Worm (Caenorhabditis elegans) whole organism, young adult: ENCODE results near the gene B0280.11.
A peak's percentile ranks its signal among the peaks of the same experiment; 100 is the strongest.

Experiments
- B0019.2 ChIP-seq: fragments of 200-800 bp; sonication (Bioruptor generic); conservative IDR thresholded peaks from 2 replicates; pipeline ENCODE4 v1.3.6; 2022; ENCODE audit warnings: missing genetic modification reagents, missing genetic modification characterization, missing compliant biosample characterization
- B0336.3 ChIP-seq: fragments of 200-800 bp; sonication (Bioruptor generic); IDR thresholded peaks from 2 replicates; pipeline ENCODE4 v1.3.6; 2022; ENCODE audit warnings: missing genetic modification characterization, missing compliant biosample characterization
- D2030.7 ChIP-seq: fragments of 200-800 bp; sonication (Bioruptor generic); IDR thresholded peaks from 2 replicates; pipeline ENCODE4 v1.3.6; 2022; ENCODE audit warnings: missing genetic modification reagents, missing genetic modification characterization, missing compliant biosample characterization
- F22D6.2 ChIP-seq: sonication (generic microtip); optimal IDR thresholded peaks from 2 replicates; lab custom pipeline; 2016; ENCODE audit warnings: mild to moderate bottlenecking, missing genetic modification characterization, missing compliant biosample characterization
- F33H1.4 ChIP-seq: fragments of 200-800 bp; sonication (Bioruptor generic); IDR thresholded peaks from 2 replicates; pipeline ENCODE4 v1.3.6; 2022; ENCODE audit warnings: missing genetic modification reagents, missing genetic modification characterization, missing compliant biosample characterization
- F39B2.1 ChIP-seq: fragments of 200-800 bp; sonication (Bioruptor generic); IDR thresholded peaks from 2 replicates; pipeline ENCODE4 v1.3.6; 2022; ENCODE audit warnings: missing genetic modification reagents, missing genetic modification characterization, missing compliant biosample characterization
- F49E8.2 ChIP-seq: sonication (generic microtip); optimal IDR thresholded peaks from 3 replicates; lab custom pipeline; 2017; ENCODE audit warnings: missing genetic modification characterization, mild to moderate bottlenecking, missing compliant biosample characterization, antibody characterized with exemption, moderate library complexity; ENCODE audit not compliant: insufficient read depth
- F55B11.4 ChIP-seq: sonication (generic microtip); optimal IDR thresholded peaks from 2 replicates; lab custom pipeline; 2016; ENCODE audit warnings: missing compliant biosample characterization, missing genetic modification characterization, borderline replicate concordance; ENCODE audit not compliant: insufficient read depth
- Y53G8AR.9 ChIP-seq: fragments of 200-800 bp; sonication (Bioruptor generic); conservative IDR thresholded peaks from 2 replicates; pipeline ENCODE4 v1.3.6; 2022; ENCODE audit warnings: missing genetic modification reagents, missing genetic modification characterization, missing compliant biosample characterization
- ZK185.1 ChIP-seq: sonication (generic microtip); optimal IDR thresholded peaks from 2 replicates; lab custom pipeline; 2016; ENCODE audit warnings: mild to moderate bottlenecking, missing genetic modification characterization, missing compliant biosample characterization; ENCODE audit not compliant: poor library complexity, severe bottlenecking
- atf-7 ChIP-seq: sonication (generic microtip); optimal IDR thresholded peaks from 2 replicates; lab custom pipeline; 2017; ENCODE audit warnings: mild to moderate bottlenecking, missing genetic modification characterization, missing compliant biosample characterization
- athp-1 ChIP-seq: sonication (generic microtip); optimal IDR thresholded peaks from 2 replicates; lab custom pipeline; 2017; ENCODE audit warnings: mild to moderate bottlenecking, missing genetic modification characterization, missing compliant biosample characterization
- attf-3 ChIP-seq: fragments of 200-800 bp; sonication (Bioruptor generic); conservative IDR thresholded peaks from 2 replicates; pipeline ENCODE4 v1.3.6; 2022; ENCODE audit warnings: missing genetic modification reagents, missing genetic modification characterization, missing compliant biosample characterization
- attf-5 ChIP-seq: fragments of 200-800 bp; sonication (Bioruptor generic); optimal IDR thresholded peaks from 2 replicates; lab custom pipeline; 2018; ENCODE audit warnings: mild to moderate bottlenecking, missing genetic modification characterization, missing compliant biosample characterization
- ccch-3 ChIP-seq: fragments of 200-800 bp; sonication (Bioruptor generic); optimal IDR thresholded peaks from 2 replicates; lab custom pipeline; 2018; ENCODE audit warnings: mild to moderate bottlenecking, missing genetic modification characterization, missing compliant biosample characterization
- cebp-1 ChIP-seq, 2 experiments: fragments of 200-800 bp in 1 of 2; sonication (Bioruptor generic) in 1 of 2; sonication (generic microtip) in 1 of 2; IDR thresholded peaks in 1 of 2; optimal IDR thresholded peaks in 1 of 2; 2 replicates each; pipeline versions ENCODE4 v1.3.6 to Lab custom; 2017 to 2022; ENCODE audit warnings: missing compliant biosample characterization in 2 of 2, missing genetic modification characterization in 2 of 2, mild to moderate bottlenecking in 1 of 2, missing genetic modification reagents in 1 of 2, moderate library complexity in 1 of 2
- ceh-27 ChIP-seq: fragments of 200-800 bp; sonication (Bioruptor generic); optimal IDR thresholded peaks from 2 replicates; lab custom pipeline; 2018; ENCODE audit warnings: mild to moderate bottlenecking, missing genetic modification characterization, moderate library complexity, missing compliant biosample characterization
- ceh-58 ChIP-seq: fragments of 200-800 bp; sonication (Bioruptor generic); IDR thresholded peaks from 2 replicates; pipeline ENCODE4 v1.3.6; 2022; ENCODE audit warnings: missing genetic modification characterization, missing compliant biosample characterization
- die-1 ChIP-seq: sonication (generic microtip); optimal IDR thresholded peaks from 2 replicates; lab custom pipeline; 2016; ENCODE audit warnings: missing genotype, mild to moderate bottlenecking, missing genetic modification characterization, missing compliant biosample characterization
- efl-1 ChIP-seq: fragments of 150-350 bp; optimal IDR thresholded peaks from 2 replicates; lab custom pipeline; 2014; ENCODE audit warnings: missing biosample characterization, missing genetic modification reagents, missing genetic modification characterization
- egrh-3 ChIP-seq: fragments of 200-800 bp; sonication (Bioruptor generic); IDR thresholded peaks from 2 replicates; pipeline ENCODE4 v1.3.6; 2022; ENCODE audit warnings: missing genetic modification reagents, missing genetic modification characterization, missing compliant biosample characterization
- ekl-4 ChIP-seq: fragments of 200-800 bp; sonication (Bioruptor generic); IDR thresholded peaks from 2 replicates; pipeline ENCODE4 v1.3.6; 2022; ENCODE audit warnings: missing genetic modification reagents, missing genetic modification characterization, missing compliant biosample characterization
- hlh-26 ChIP-seq: fragments of 200-800 bp; sonication (Bioruptor generic); conservative IDR thresholded peaks from 2 replicates; pipeline ENCODE4 v1.3.6; 2022; ENCODE audit warnings: missing genetic modification reagents, missing genetic modification characterization, missing compliant biosample characterization
- hsf-1 ChIP-seq: fragments of 200-800 bp; sonication (Bioruptor generic); IDR thresholded peaks from 2 replicates; pipeline ENCODE4 v1.3.6; 2022; ENCODE audit warnings: missing genetic modification reagents, missing genetic modification characterization, missing compliant biosample characterization
- lag-1 ChIP-seq: fragments of 200-800 bp; sonication (Bioruptor generic); IDR thresholded peaks from 2 replicates; pipeline ENCODE4 v1.3.6; 2022; ENCODE audit warnings: missing genetic modification reagents, missing genetic modification characterization, missing compliant biosample characterization
- lin-40 ChIP-seq: sonication (generic microtip); optimal IDR thresholded peaks from 2 replicates; lab custom pipeline; 2016; ENCODE audit warnings: missing genetic modification characterization, mild to moderate bottlenecking, missing compliant biosample characterization, missing genotype, missing genetic modification reagents
- lsl-1 ChIP-seq: fragments of 200-800 bp; sonication (Bioruptor generic); optimal IDR thresholded peaks from 2 replicates; lab custom pipeline; 2018; ENCODE audit warnings: mild to moderate bottlenecking, missing genetic modification characterization, moderate library complexity, missing compliant biosample characterization
- lsy-27 ChIP-seq: sonication (generic microtip); optimal IDR thresholded peaks from 2 replicates; lab custom pipeline; 2017; ENCODE audit warnings: missing genetic modification characterization, mild to moderate bottlenecking, missing compliant biosample characterization, antibody characterized with exemption, missing genotype, borderline replicate concordance; ENCODE audit not compliant: insufficient read depth
- mcd-1 ChIP-seq: fragments of 200-800 bp; sonication (Bioruptor generic); IDR thresholded peaks from 2 replicates; pipeline ENCODE4 v1.3.6; 2022; ENCODE audit warnings: missing genetic modification reagents, missing genetic modification characterization, missing compliant biosample characterization
- nfya-1 ChIP-seq: sonication (generic microtip); optimal IDR thresholded peaks from 2 replicates; lab custom pipeline; 2017; ENCODE audit warnings: antibody characterized with exemption, missing compliant biosample characterization, missing genetic modification characterization, borderline replicate concordance; ENCODE audit not compliant: insufficient read depth
- nfya-2 ChIP-seq: fragments of 200-800 bp; sonication (Bioruptor generic); IDR thresholded peaks from 2 replicates; pipeline ENCODE4 v1.3.6; 2022; ENCODE audit warnings: missing genetic modification reagents, missing genetic modification characterization, missing compliant biosample characterization
- nhr-90 ChIP-seq: sonication (generic microtip); optimal IDR thresholded peaks from 2 replicates; lab custom pipeline; 2016; ENCODE audit warnings: missing genotype, mild to moderate bottlenecking, missing genetic modification characterization, missing compliant biosample characterization
- pha-4 ChIP-seq: fragments of 150-350 bp; sonication (generic microtip); optimal IDR thresholded peaks from 2 replicates; lab custom pipeline; 2014; ENCODE audit warnings: missing biosample characterization, missing genetic modification reagents, missing genetic modification characterization
- rpc-1 ChIP-seq, 2 experiments: fragments of 150-350 bp in 1 of 2; sonication (generic microtip) in 1 of 2; optimal IDR thresholded peaks; 2 replicates each; lab custom pipeline; 2014 to 2018; ENCODE audit warnings: missing biosample characterization in 1 of 2, missing genetic modification characterization in 1 of 2, missing genetic modification reagents in 1 of 2, missing genotype in 1 of 2
- sea-2 ChIP-seq: fragments of 200-800 bp; sonication (Bioruptor generic); IDR thresholded peaks from 2 replicates; pipeline ENCODE4 v1.3.6; 2022; ENCODE audit warnings: missing genetic modification characterization, missing compliant biosample characterization
- tbp1 ChIP-seq: fragments of 200-800 bp; sonication (Bioruptor generic); optimal IDR thresholded peaks from 2 replicates; lab custom pipeline; 2018; ENCODE audit warnings: mild to moderate bottlenecking, missing genetic modification characterization, missing compliant biosample characterization
- tlf-1 ChIP-seq: fragments of 200-800 bp; sonication (Bioruptor generic); optimal IDR thresholded peaks from 2 replicates; lab custom pipeline; 2018; ENCODE audit warnings: mild to moderate bottlenecking, missing genetic modification characterization, missing compliant biosample characterization
- xnd-1 ChIP-seq: sonication (generic microtip); optimal IDR thresholded peaks from 2 replicates; lab custom pipeline; 2016; ENCODE audit warnings: missing genotype, missing genetic modification reagents, missing genetic modification characterization, missing compliant biosample characterization
- zfh-2 ChIP-seq: fragments of 200-800 bp; sonication (Bioruptor generic); conservative IDR thresholded peaks from 2 replicates; pipeline ENCODE4 v1.3.6; 2022; ENCODE audit warnings: missing genetic modification reagents, missing genetic modification characterization, missing compliant biosample characterization
- zim-3 ChIP-seq: sonication (generic microtip); optimal IDR thresholded peaks from 2 replicates; lab custom pipeline; 2017; ENCODE audit warnings: mild to moderate bottlenecking, missing genetic modification characterization, moderate library complexity, missing compliant biosample characterization
- ztf-18 ChIP-seq: sonication (generic microtip); optimal IDR thresholded peaks from 2 replicates; lab custom pipeline; 2016; ENCODE audit warnings: missing genotype, mild to moderate bottlenecking, missing genetic modification characterization, missing compliant biosample characterization
- ztf-22 ChIP-seq: fragments of 200-800 bp; sonication (Bioruptor generic); optimal IDR thresholded peaks from 2 replicates; lab custom pipeline; 2018; ENCODE audit warnings: mild to moderate bottlenecking, missing genetic modification characterization, moderate library complexity, missing compliant biosample characterization
- ztf-26 ChIP-seq: sonication (generic microtip); optimal IDR thresholded peaks from 2 replicates; lab custom pipeline; 2017; ENCODE audit warnings: missing genetic modification characterization, missing compliant biosample characterization
- ztf-3 ChIP-seq: fragments of 200-800 bp; sonication (Bioruptor generic); optimal IDR thresholded peaks from 2 replicates; lab custom pipeline; 2018; ENCODE audit warnings: mild to moderate bottlenecking, missing genetic modification characterization, missing compliant biosample characterization

The B0280.11 gene

ce11 chrIII:7101814-7102477 is 36.1 kb downstream of the B0280.11 start (continued):
- TF ChIP-seq tlf-1 (GFP tag; lab: Kevin White, UChicago) (peak; percentile 82), lsy-27 (tag; lab: Kevin White, UChicago) (no peak), nhr-90 (tag; lab: Kevin White, UChicago) (no peak), efl-1 (GFP tag; lab: Kevin White, UChicago) (peak; percentile 51), tbp1 (GFP tag; lab: Kevin White, UChicago) (peak; percentile 35), F55B11.4 (no peak), nfya-1 (no peak), die-1 (no peak), F39B2.1 (peak; percentile 70; the same call in 1 of the 2 replicates), pha-4 (tag; lab: Kevin White, UChicago) (no peak), ccch-3 (GFP tag; lab: Kevin White, UChicago) (no peak), B0019.2 (GFP tag; lab: Robert Waterston, UW) (no peak; the same call in 1 of the 2 replicates), ceh-27 (no peak), xnd-1 (tag; lab: Kevin White, UChicago) (peak; percentile 59), athp-1 (tag; lab: Kevin White, UChicago) (peak; percentile 76), F22D6.2 (tag; lab: Kevin White, UChicago) (no peak), B0336.3 (GFP tag; lab: Robert Waterston, UW) (peak; percentile 97), ztf-26 (no peak), ztf-3 (GFP tag; lab: Kevin White, UChicago) (no peak), Y53G8AR.9 (peak; percentile 83), zfh-2 (GFP tag; lab: Robert Waterston, UW) (no peak), lin-40 (tag; lab: Kevin White, UChicago) (no peak), atf-7 (tag; lab: Kevin White, UChicago) (peak; percentile 24), lsl-1 (GFP tag; lab: Kevin White, UChicago) (peak; percentile 59), ztf-18 (tag; lab: Kevin White, UChicago) (peak; percentile 38), ZK185.1 (no peak), nfya-2 (GFP tag; lab: Robert Waterston, UW) (0 out of 2 replicates have a peak, but pooled peaks have one; percentile 22), rpc-1 (optimal IDR thresholded peaks at IDR 0.05; lab: Kevin White, UChicago) (no peak), rpc-1 (tag; optimal IDR thresholded peaks at IDR 0.05; lab: Kevin White, UChicago) (peak; percentile 6), F49E8.2 (peak; percentile 88), egrh-3 (GFP tag; lab: Robert Waterston, UW) (no peak), ceh-58 (peak; percentile 62; the same call in 1 of the 2 replicates), attf-5 (GFP tag; lab: Kevin White, UChicago) (peak; percentile 22), hsf-1 (peak; percentile 84), ztf-22 (no peak), F33H1.4 (GFP tag; lab: Robert Waterston, UW) (peak; percentile 35), D2030.7 (peak; percentile 86), mcd-1 (no peak), zim-3 (tag; lab: Kevin White, UChicago) (no peak), attf-3 (no peak), cebp-1 (GFP tag; IDR thresholded peaks at IDR 0.05; lab: Robert Waterston, UW) (no peak; the same call in 1 of the 2 replicates), cebp-1 (tag; optimal IDR thresholded peaks at IDR 0.05; lab: Kevin White, UChicago) (no peak), sea-2 (GFP tag; lab: Robert Waterston, UW) (no peak), ekl-4 (GFP tag; lab: Robert Waterston, UW) (peak; percentile 92), lag-1 (GFP tag; lab: Robert Waterston, UW) (no peak), hlh-26 (GFP tag; lab: Robert Waterston, UW) (no peak)
- TF ChIP-seq, all 124 proteins: peak for 51
